Fruit fly (Drosophila melanogaster) whole organism, embryonic: ENCODE data around the gene par-6.

Source experiments
- Aef1 ChIP-seq: fragments of 200-800 bp; sonication (Bioruptor generic); IDR thresholded peaks from 3 replicates; pipeline ENCODE4 v1.3.6; 2022; ENCODE audit warnings: missing biosample characterization, missing genetic modification characterization
- Atf3 ChIP-seq: fragments of 200-800 bp; sonication (Bioruptor generic); optimal IDR thresholded peaks from 3 replicates; lab custom pipeline; 2016; ENCODE audit warnings: missing biosample characterization, missing genetic modification characterization
- Bteb2 ChIP-seq: fragments of 200-800 bp; sonication (Bioruptor generic); optimal IDR thresholded peaks from 2 replicates; lab custom pipeline; 2016; ENCODE audit warnings: missing biosample characterization, missing genetic modification characterization
- CG1024 ChIP-seq: fragments of 200-800 bp; sonication (Bioruptor generic); IDR thresholded peaks from 2 replicates; pipeline ENCODE4 v1.3.6; 2022; ENCODE audit warnings: missing biosample characterization, missing genetic modification characterization
- CG10274 ChIP-seq: fragments of 200-800 bp; sonication (Bioruptor generic); optimal IDR thresholded peaks from 3 replicates; lab custom pipeline; 2017; ENCODE audit warnings: missing biosample characterization, mild to moderate bottlenecking, missing genetic modification characterization
- CG1233 ChIP-seq: fragments of 200-800 bp; sonication (Bioruptor generic); optimal IDR thresholded peaks from 4 replicates; lab custom pipeline; 2018; ENCODE audit warnings: missing biosample characterization, mild to moderate bottlenecking, missing genetic modification characterization
- CG13287 ChIP-seq: fragments of 200-800 bp; sonication (Bioruptor generic); IDR thresholded peaks from 2 replicates; pipeline ENCODE4 v1.3.6; 2022; ENCODE audit warnings: missing biosample characterization, missing genetic modification characterization; ENCODE audit not compliant: partially characterized antibody
- CG1602 ChIP-seq: fragments of 200-800 bp; sonication (Bioruptor generic); optimal IDR thresholded peaks from 3 replicates; lab custom pipeline; 2016; ENCODE audit warnings: missing biosample characterization, missing genetic modification characterization
- CG17328 ChIP-seq: fragments of 200-800 bp; sonication (Bioruptor generic); IDR thresholded peaks from 2 replicates; pipeline ENCODE4 v1.3.6; 2022; ENCODE audit warnings: missing biosample characterization, missing genetic modification characterization
- CG3726 ChIP-seq: fragments of 200-800 bp; sonication (Bioruptor generic); IDR thresholded peaks from 3 replicates; pipeline ENCODE4, ENCODE4 v1.3.6; 2022; ENCODE audit warnings: missing biosample characterization, missing genetic modification characterization
- CG4282 ChIP-seq: fragments of 200-800 bp; sonication (Bioruptor generic); optimal IDR thresholded peaks from 2 replicates; lab custom pipeline; 2016; ENCODE audit warnings: missing biosample characterization, missing genetic modification characterization
- CG6272 ChIP-seq: fragments of 200-800 bp; sonication (Bioruptor generic); IDR thresholded peaks from 2 replicates; pipeline ENCODE4 v1.3.6; 2022; ENCODE audit warnings: missing biosample characterization, missing genetic modification characterization
- CG6683 ChIP-seq: fragments of 200-800 bp; sonication (Bioruptor generic); optimal IDR thresholded peaks from 2 replicates; lab custom pipeline; 2017; ENCODE audit warnings: missing biosample characterization, mild to moderate bottlenecking, missing genetic modification characterization, missing genetic modification reagents
- CG6854 ChIP-seq: fragments of 200-800 bp; sonication (Bioruptor generic); optimal IDR thresholded peaks from 3 replicates; lab custom pipeline; 2017; ENCODE audit warnings: missing biosample characterization, mild to moderate bottlenecking, missing genetic modification characterization
- CG7357 ChIP-seq: fragments of 200-800 bp; sonication (Bioruptor generic); IDR thresholded peaks from 3 replicates; pipeline ENCODE4 v1.3.6; 2022; ENCODE audit warnings: missing biosample characterization, missing genetic modification characterization
- CG7556 ChIP-seq: fragments of 200-800 bp; sonication (Bioruptor generic); optimal IDR thresholded peaks from 2 replicates; lab custom pipeline; 2017; ENCODE audit warnings: missing biosample characterization, mild to moderate bottlenecking, missing genetic modification characterization
- CG8478 ChIP-seq: fragments of >200 bp; optimal IDR thresholded peaks from 2 replicates; lab custom pipeline; 2018
- Drgx ChIP-seq: fragments of 200-800 bp; sonication (Bioruptor generic); IDR thresholded peaks from 2 replicates; pipeline ENCODE4 v1.3.6; 2022; ENCODE audit warnings: missing biosample characterization, missing genetic modification characterization
- Eip74EF ChIP-seq, 2 experiments: fragments of 200-800 bp in 1 of 2; fragments of >200 bp in 1 of 2; sonication (Bioruptor generic) in 1 of 2; optimal IDR thresholded peaks; 2 replicates each; lab custom pipeline; 2017 to 2019; ENCODE audit warnings: missing biosample characterization in 2 of 2, missing genetic modification characterization in 2 of 2, mild to moderate bottlenecking in 1 of 2, moderate library complexity in 1 of 2
- Fer2 ChIP-seq: fragments of 200-800 bp; sonication (Bioruptor generic); optimal IDR thresholded peaks from 2 replicates; lab custom pipeline; 2018; ENCODE audit warnings: missing biosample characterization, mild to moderate bottlenecking, missing genetic modification characterization, moderate library complexity
- Hsf ChIP-seq: fragments of 200-800 bp; sonication (Bioruptor generic); optimal IDR thresholded peaks from 3 replicates; lab custom pipeline; 2016; ENCODE audit warnings: missing biosample characterization, missing genetic modification characterization
- Mad ChIP-seq: fragments of 200-800 bp; sonication (Bioruptor generic); optimal IDR thresholded peaks from 2 replicates; lab custom pipeline; 2016; ENCODE audit warnings: missing biosample characterization, missing genetic modification characterization
- Max ChIP-seq: fragments of 200-800 bp; sonication (Bioruptor generic); optimal IDR thresholded peaks from 2 replicates; lab custom pipeline; 2016; ENCODE audit warnings: missing biosample characterization, mild to moderate bottlenecking, missing genetic modification characterization
- NC2β ChIP-seq: fragments of 200-800 bp; sonication (Bioruptor generic); optimal IDR thresholded peaks from 2 replicates; lab custom pipeline; 2016; ENCODE audit warnings: missing biosample characterization, missing genetic modification characterization
- Oaz ChIP-seq: fragments of 200-800 bp; sonication (Bioruptor generic); IDR thresholded peaks from 2 replicates; pipeline ENCODE4 v1.3.6; 2022; ENCODE audit warnings: missing biosample characterization, missing genetic modification characterization
- PHDP ChIP-seq: fragments of 200-800 bp; sonication (Bioruptor generic); optimal IDR thresholded peaks from 3 replicates; lab custom pipeline; 2018; ENCODE audit warnings: missing biosample characterization, mild to moderate bottlenecking, missing genetic modification characterization, moderate library complexity
- Sox100B ChIP-seq: fragments of 200-800 bp; sonication (Bioruptor generic); optimal IDR thresholded peaks from 3 replicates; lab custom pipeline; 2018; ENCODE audit warnings: missing biosample characterization, mild to moderate bottlenecking, missing genetic modification characterization
- Usf ChIP-seq: fragments of 200-800 bp; sonication (Bioruptor generic); optimal IDR thresholded peaks from 2 replicates; lab custom pipeline; 2017; ENCODE audit warnings: missing genotype, missing biosample characterization, missing genetic modification characterization
- Vsx1 ChIP-seq: fragments of 200-800 bp; sonication (Bioruptor generic); optimal IDR thresholded peaks from 2 replicates; lab custom pipeline; 2017; ENCODE audit warnings: missing biosample characterization, mild to moderate bottlenecking, missing genetic modification characterization, missing genetic modification reagents
- al ChIP-seq: fragments of 200-800 bp; sonication (Bioruptor generic); IDR thresholded peaks from 2 replicates; pipeline ENCODE4 v1.3.6; 2022; ENCODE audit warnings: missing biosample characterization, missing genetic modification characterization
- bowl ChIP-seq: fragments of 200-800 bp; sonication (Bioruptor generic); IDR thresholded peaks from 2 replicates; pipeline ENCODE4 v1.3.6; 2022; ENCODE audit warnings: missing biosample characterization, missing genetic modification characterization
- crp ChIP-seq, 2 experiments: fragments of 200-800 bp; sonication (Bioruptor generic); optimal IDR thresholded peaks; 2 replicates in 1 of 2; 3 replicates in 1 of 2; lab custom pipeline; 2017; ENCODE audit warnings: missing biosample characterization in 2 of 2, missing genetic modification characterization in 2 of 2, mild to moderate bottlenecking in 1 of 2, moderate library complexity in 1 of 2
- da ChIP-seq: fragments of 200-800 bp; sonication (Bioruptor generic); optimal IDR thresholded peaks from 2 replicates; lab custom pipeline; 2016; ENCODE audit warnings: missing biosample characterization, missing genetic modification characterization
- fd96Cb ChIP-seq: fragments of 200-800 bp; sonication (Bioruptor generic); optimal IDR thresholded peaks from 2 replicates; lab custom pipeline; 2018; ENCODE audit warnings: missing biosample characterization, mild to moderate bottlenecking, missing genetic modification characterization, moderate library complexity
- grau ChIP-seq: fragments of 200-800 bp; optimal IDR thresholded peaks from 3 replicates; lab custom pipeline; 2019; ENCODE audit warnings: missing biosample characterization, mild to moderate bottlenecking, missing genetic modification characterization, moderate library complexity
- gsb-n ChIP-seq: fragments of 200-800 bp; sonication (Bioruptor generic); optimal IDR thresholded peaks from 3 replicates; lab custom pipeline; 2018; ENCODE audit warnings: missing biosample characterization, mild to moderate bottlenecking, missing genetic modification characterization
- gt ChIP-seq: fragments of 200-800 bp; sonication (Bioruptor generic); IDR thresholded peaks from 2 replicates; pipeline ENCODE4 v1.3.6; 2022; ENCODE audit warnings: missing biosample characterization, missing genetic modification characterization
- kay ChIP-seq: fragments of 200-800 bp; sonication (Bioruptor generic); optimal IDR thresholded peaks from 2 replicates; lab custom pipeline; 2016; ENCODE audit warnings: missing biosample characterization, missing genetic modification characterization
- kni ChIP-seq: fragments of 200-800 bp; sonication (Bioruptor generic); optimal IDR thresholded peaks from 3 replicates; lab custom pipeline; 2017; ENCODE audit warnings: mild to moderate bottlenecking, missing biosample characterization, missing genetic modification reagents, missing genetic modification characterization
- nerfin-1 ChIP-seq: fragments of 200-800 bp; sonication (Bioruptor generic); optimal IDR thresholded peaks from 3 replicates; lab custom pipeline; 2019; ENCODE audit warnings: missing biosample characterization, mild to moderate bottlenecking, missing genetic modification characterization, moderate library complexity
- peb ChIP-seq: fragments of 200-800 bp; sonication (Bioruptor generic); IDR thresholded peaks from 2 replicates; pipeline ENCODE4 v1.3.6; 2022; ENCODE audit warnings: missing biosample characterization, missing genetic modification characterization
- prd ChIP-seq, 3 experiments: fragments of >200 bp in 2 of 3; fragments of 200-800 bp in 1 of 3; sonication (Bioruptor generic) in 1 of 3; optimal IDR thresholded peaks in 2 of 3; IDR thresholded peaks in 1 of 3; 2 replicates in 2 of 3; 3 replicates in 1 of 3; pipeline versions ENCODE4 v1.3.6 to Lab custom; 2017 to 2022; ENCODE audit warnings: missing biosample characterization in 1 of 3, missing genetic modification characterization in 1 of 3
- psq ChIP-seq: fragments of 200-800 bp; sonication (Bioruptor generic); optimal IDR thresholded peaks from 2 replicates; lab custom pipeline; 2017; ENCODE audit warnings: missing biosample characterization, missing genetic modification characterization
- scrt ChIP-seq: fragments of 200-800 bp; sonication (Bioruptor generic); optimal IDR thresholded peaks from 2 replicates; lab custom pipeline; 2018; ENCODE audit warnings: missing biosample characterization, mild to moderate bottlenecking, missing genetic modification characterization, moderate library complexity
- tin ChIP-seq: fragments of 200-800 bp; sonication (Bioruptor generic); optimal IDR thresholded peaks from 3 replicates; lab custom pipeline; 2016; ENCODE audit warnings: missing biosample characterization, missing genetic modification characterization
- tio ChIP-seq: fragments of 200-800 bp; sonication (Bioruptor generic); optimal IDR thresholded peaks from 2 replicates; lab custom pipeline; 2017; ENCODE audit warnings: missing biosample characterization, missing genetic modification characterization, inconsistent platforms
- trem ChIP-seq: fragments of 200-800 bp; optimal IDR thresholded peaks from 3 replicates; lab custom pipeline; 2019; ENCODE audit warnings: missing biosample characterization, mild to moderate bottlenecking, missing genetic modification characterization, moderate library complexity
- zen2 ChIP-seq: fragments of 200-800 bp; sonication (Bioruptor generic); IDR thresholded peaks from 3 replicates; pipeline ENCODE4 v1.3.6; 2022; ENCODE audit warnings: missing biosample characterization, missing genetic modification characterization; ENCODE audit not compliant: partially characterized antibody
- zfh2 ChIP-seq: fragments of 200-800 bp; sonication (Bioruptor generic); optimal IDR thresholded peaks from 2 replicates; lab custom pipeline; 2016; ENCODE audit warnings: missing biosample characterization, missing genetic modification characterization

Gene par-6

dm6 chrX:17698864-17699504 lies 4.2 kb upstream of the par-6 start (continued):
- TF ChIP-seq crp (GFP tag; optimal IDR thresholded peaks at IDR 0.05; lab: Kevin White, UChicago): peak in 1 of 2 experiments; percentile 35
- peak; percentile 43; the same call in 1 of the 2 replicates for TF ChIP-seq CG6272 (GFP tag; lab: Robert Waterston, UW)
- TF ChIP-seq Max: peak; percentile 87
- TF ChIP-seq gt (GFP tag; lab: Robert Waterston, UW): 0 out of 2 replicates have a peak, but pooled peaks have one; percentile 23
- TF ChIP-seq CG7357 (GFP tag; lab: Robert Waterston, UW): peak; percentile 72
- peak; percentile 64 for TF ChIP-seq Aef1 (GFP tag; lab: Robert Waterston, UW)
- TF ChIP-seq CG6683: peak; percentile 71
- peak; percentile 78 for TF ChIP-seq tin (GFP tag; lab: Kevin White, UChicago)
- TF ChIP-seq zfh2 (GFP tag; lab: Kevin White, UChicago): peak; percentile 80
- TF ChIP-seq tio (GFP tag; lab: Kevin White, UChicago): peak; percentile 87
- TF ChIP-seq kni: peak; percentile 75
- peak; percentile 81 for TF ChIP-seq CG1233
- no peak for TF ChIP-seq CG3726 (GFP tag; lab: Robert Waterston, UW)
- TF ChIP-seq NC2β (GFP tag; lab: Kevin White, UChicago): peak; percentile 72
- peak; percentile 75 for TF ChIP-seq al (GFP tag; lab: Robert Waterston, UW)
- TF ChIP-seq da: peak; percentile 57
- peak; percentile 59 for TF ChIP-seq gsb-n
- no peak for TF ChIP-seq CG8478 (lab: Kevin White, UChicago)
- no peak for TF ChIP-seq CG1024 (GFP tag; lab: Robert Waterston, UW)
- TF ChIP-seq Sox100B: peak; percentile 94
- TF ChIP-seq psq (GFP tag; lab: Kevin White, UChicago): peak; percentile 36
- TF ChIP-seq Drgx: peak; percentile 85
- TF ChIP-seq Usf (GFP tag; lab: Kevin White, UChicago): peak; percentile 82
- peak; percentile 7; the same call in 1 of the 2 replicates for TF ChIP-seq peb (GFP tag; lab: Robert Waterston, UW)
- peak; percentile 74 for TF ChIP-seq trem (tag; lab: Kevin White, UChicago)
- peak; percentile 91 for TF ChIP-seq grau
- 0 out of 2 replicates have a peak, but pooled peaks have one; percentile 39 for TF ChIP-seq Oaz (GFP tag; lab: Robert Waterston, UW)
- TF ChIP-seq zen2 (GFP tag; lab: Robert Waterston, UW): no peak
- TF ChIP-seq CG7556 (GFP tag; lab: Kevin White, UChicago): peak; percentile 96
- TF ChIP-seq CG6854 (GFP tag; lab: Kevin White, UChicago): peak; percentile 89
- no peak for TF ChIP-seq CG17328 (GFP tag; lab: Robert Waterston, UW)
- peak; percentile 81 for TF ChIP-seq Mad (GFP tag; lab: Kevin White, UChicago)
- peak; percentile 62 for TF ChIP-seq Atf3 (GFP tag; lab: Kevin White, UChicago)
- peak; percentile 82 for TF ChIP-seq CG1602 (GFP tag; lab: Kevin White, UChicago)
- TF ChIP-seq Vsx1: peak; percentile 72
- TF ChIP-seq Hsf (GFP tag; lab: Kevin White, UChicago): peak; percentile 86
- TF ChIP-seq fd96Cb: peak; percentile 83
- peak in 1 of 2 experiments; percentile 73 for TF ChIP-seq Eip74EF (GFP tag; optimal IDR thresholded peaks at IDR 0.05; lab: Kevin White, UChicago)
- TF ChIP-seq kay (GFP tag; lab: Kevin White, UChicago): peak; percentile 72
- TF ChIP-seq bowl (GFP tag; lab: Robert Waterston, UW): peak; percentile 55; the same call in 1 of the 2 replicates
- peak; percentile 81 for TF ChIP-seq nerfin-1 (tag; lab: Kevin White, UChicago)
- TF ChIP-seq CG13287 (GFP tag; lab: Robert Waterston, UW): no peak
- no peak for TF ChIP-seq prd (optimal IDR thresholded peaks at IDR 0.05; lab: Kevin White, UChicago)
- TF ChIP-seq prd (GFP tag; IDR thresholded peaks at IDR 0.05; lab: Robert Waterston, UW): peak; percentile 77
- TF ChIP-seq scrt: peak; percentile 85
- TF ChIP-seq CG4282: peak; percentile 11
- peak; percentile 71 for TF ChIP-seq CG10274 (GFP tag; lab: Kevin White, UChicago)
- peak; percentile 64 for TF ChIP-seq Fer2
- peak; percentile 89 for TF ChIP-seq PHDP (tag; lab: Kevin White, UChicago)
- peak; percentile 86 for TF ChIP-seq Bteb2 (GFP tag; lab: Kevin White, UChicago)
